Worm (Caenorhabditis elegans): ENCODE measurements around the gene T06E8.2.
"Not testable (repeated sequence)": the region's sequence is repeated elsewhere in the genome, so short reads cannot be mapped to it uniquely, and the experiment has no call there.

DNA sequence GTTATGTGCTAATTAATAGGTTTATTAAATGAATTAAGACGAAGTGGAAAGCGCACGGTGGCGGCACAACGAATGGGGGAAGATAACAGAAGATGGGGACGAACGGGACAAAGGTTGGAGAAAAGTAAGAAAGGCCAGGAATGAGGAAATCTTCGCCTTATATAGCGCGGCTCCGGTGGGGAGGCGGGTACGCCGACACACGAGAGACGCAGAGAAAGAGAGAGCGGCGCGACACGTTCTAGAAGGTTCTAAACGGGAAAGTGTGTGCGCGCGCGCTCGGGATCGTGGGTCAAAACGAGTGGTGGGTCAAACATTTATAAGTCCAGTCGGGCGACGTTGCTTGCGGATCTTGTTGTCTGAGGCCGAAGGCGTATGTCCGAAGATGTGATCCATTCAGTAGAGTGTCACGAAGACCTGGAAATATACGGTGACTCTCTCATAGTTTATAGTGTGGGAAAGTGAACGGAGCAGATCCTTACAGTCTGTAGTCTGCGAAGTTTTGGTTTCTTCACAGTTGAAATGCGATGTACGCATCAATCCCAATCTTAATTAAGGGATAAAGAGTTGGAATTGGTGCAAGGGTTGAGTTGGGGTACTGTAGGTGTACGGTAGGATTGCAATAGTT is 13.1 kb upstream of the T06E8.2 start:
- TF ChIP-seq ceh-45 (GFP tag; IDR thresholded peaks at IDR 0.05): 0 out of 2 replicates have a peak, but pooled peaks have one; percentile 33
- TF ChIP-seq tbx-7 (tag; optimal IDR thresholded peaks at IDR 0.05); tbx-2 (tag; optimal IDR thresholded peaks at IDR 0.05); ceh-6 (GFP tag; optimal IDR thresholded peaks at IDR 0.05); hlh-30 (tag; optimal IDR thresholded peaks at IDR 0.05; ENCODE audit: insufficient read depth); nhr-11 (tag; optimal IDR thresholded peaks at IDR 0.05); mec-3 (tag; optimal IDR thresholded peaks at IDR 0.05; ENCODE audit: borderline replicate concordance): not testable (repeated sequence)

Measured in whole organism, late embryonic.